Worm (Caenorhabditis elegans) whole organism, young adult: ENCODE results near the gene nlp-6.

Source experiments
- B0336.3 ChIP-seq: fragments of 200-800 bp; sonication (Bioruptor generic); IDR thresholded peaks from 2 replicates; pipeline ENCODE4 v1.3.6; 2022; ENCODE audit warnings: missing genetic modification characterization, missing compliant biosample characterization
- ama-1 ChIP-seq, 3 experiments: fragments of 150-350 bp in 1 of 3; sonication (generic microtip) in 2 of 3; optimal IDR thresholded peaks; 2 replicates each; lab custom pipeline; 2014 to 2018; ENCODE audit warnings: missing biosample characterization in 2 of 3, missing genetic modification characterization in 2 of 3, missing genetic modification reagents in 2 of 3
- pha-4 ChIP-seq: fragments of 150-350 bp; sonication (generic microtip); optimal IDR thresholded peaks from 2 replicates; lab custom pipeline; 2014; ENCODE audit warnings: missing biosample characterization, missing genetic modification reagents, missing genetic modification characterization
- sea-2 ChIP-seq: fragments of 200-800 bp; sonication (Bioruptor generic); IDR thresholded peaks from 2 replicates; pipeline ENCODE4 v1.3.6; 2022; ENCODE audit warnings: missing genetic modification characterization, missing compliant biosample characterization
- snpc-4 ChIP-seq, 5 experiments: fragments of 150-350 bp in 1 of 5; sonication (generic microtip) in 4 of 5; optimal IDR thresholded peaks; 2 replicates each; lab custom pipeline; 2014 to 2018; ENCODE audit warnings: missing genetic modification characterization in 5 of 5, missing biosample characterization in 3 of 5, antibody characterized with exemption in 2 of 5, mild to moderate bottlenecking in 2 of 5, missing compliant biosample characterization in 2 of 5, missing genotype in 2 of 5, moderate library complexity in 2 of 5, missing genetic modification reagents in 1 of 5
- tbx-9 ChIP-seq: sonication (generic microtip); optimal IDR thresholded peaks from 2 replicates; lab custom pipeline; 2016; ENCODE audit warnings: borderline replicate concordance, missing genetic modification characterization, inconsistent platforms, missing compliant biosample characterization
- ztf-3 ChIP-seq: fragments of 200-800 bp; sonication (Bioruptor generic); optimal IDR thresholded peaks from 2 replicates; lab custom pipeline; 2018; ENCODE audit warnings: mild to moderate bottlenecking, missing genetic modification characterization, missing compliant biosample characterization

DNA sequence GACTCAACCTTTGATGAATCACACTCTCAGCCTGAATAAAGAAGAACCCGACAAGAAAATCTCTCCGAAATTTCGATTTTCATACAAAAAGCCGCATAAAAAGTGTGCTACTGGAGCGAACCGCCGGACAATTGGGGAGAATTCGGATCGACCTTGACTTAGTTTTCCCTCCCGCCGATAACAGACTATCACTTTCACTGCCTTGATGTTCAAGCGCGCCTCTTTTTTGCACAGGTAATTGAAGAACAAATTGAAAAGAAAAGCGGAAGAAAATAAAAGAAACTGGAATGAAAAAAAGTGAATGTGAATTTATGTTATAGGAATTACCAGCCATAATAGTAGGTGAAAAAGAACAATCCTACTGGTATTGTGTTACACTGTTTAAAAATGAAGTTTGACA, 23.7 kb downstream of the nlp-6 start:
- TF ChIP-seq snpc-4 (GFP tag; optimal IDR thresholded peaks at IDR 0.05; lab: Kevin White, UChicago) (no peak), snpc-4 (tag; optimal IDR thresholded peaks at IDR 0.05; lab: Kevin White, UChicago) (no peak), ama-1 (optimal IDR thresholded peaks at IDR 0.05; lab: Kevin White, UChicago) (no peak), ama-1 (GFP tag; optimal IDR thresholded peaks at IDR 0.05; lab: Kevin White, UChicago) (no peak), pha-4 (tag; lab: Kevin White, UChicago) (no peak), B0336.3 (GFP tag; lab: Robert Waterston, UW) (no peak), sea-2 (no peak), ztf-3 (GFP tag; lab: Kevin White, UChicago) (no peak), tbx-9 (tag; lab: Kevin White, UChicago) (no peak)
